Worm (Caenorhabditis elegans) whole organism, early embryonic: ENCODE data around the gene R05D8.7.

ENCODE experiments used
- B0310.2 ChIP-seq: sonication (generic microtip); optimal IDR thresholded peaks from 2 replicates; lab custom pipeline; 2016; ENCODE audit warnings: mild to moderate bottlenecking, missing genetic modification characterization, missing compliant biosample characterization
- F13C5.2 ChIP-seq: sonication (generic microtip); optimal IDR thresholded peaks from 2 replicates; lab custom pipeline; 2017; ENCODE audit warnings: mild to moderate bottlenecking, missing genetic modification characterization, inconsistent platforms, missing compliant biosample characterization
- aly-1 ChIP-seq: sonication (generic microtip); optimal IDR thresholded peaks from 2 replicates; lab custom pipeline; 2016; ENCODE audit warnings: missing genetic modification characterization, missing compliant biosample characterization
- ama-1 ChIP-seq: fragments of 150-350 bp; optimal IDR thresholded peaks from 2 replicates; lab custom pipeline; 2014
- ceh-13 ChIP-seq: fragments of 200-800 bp; sonication (Bioruptor generic); optimal IDR thresholded peaks from 2 replicates; lab custom pipeline; 2018; ENCODE audit warnings: mild to moderate bottlenecking, missing genetic modification characterization, missing compliant biosample characterization
- ceh-36 ChIP-seq: sonication (generic microtip); optimal IDR thresholded peaks from 2 replicates; lab custom pipeline; 2016; ENCODE audit warnings: missing genetic modification characterization, inconsistent platforms, missing compliant biosample characterization
- ets-7 ChIP-seq: sonication (generic microtip); optimal IDR thresholded peaks from 2 replicates; lab custom pipeline; 2016; ENCODE audit warnings: missing genotype, missing genetic modification characterization, missing compliant biosample characterization
- flt-1 ChIP-seq: fragments of 200-800 bp; sonication (Bioruptor generic); IDR thresholded peaks from 2 replicates; pipeline ENCODE4 v1.3.6; 2022; ENCODE audit warnings: missing genetic modification characterization, missing compliant biosample characterization
- hmbx-1 ChIP-seq: sonication (generic microtip); optimal IDR thresholded peaks from 2 replicates; lab custom pipeline; 2016; ENCODE audit warnings: mild to moderate bottlenecking, missing genetic modification characterization, missing compliant biosample characterization
- hmg-4 ChIP-seq: fragments of 200-800 bp; sonication (Bioruptor generic); optimal IDR thresholded peaks from 2 replicates; lab custom pipeline; 2018; ENCODE audit warnings: mild to moderate bottlenecking, missing genetic modification characterization, missing compliant biosample characterization
- scrt-1 ChIP-seq: fragments of 200-800 bp; sonication (Bioruptor generic); IDR thresholded peaks from 2 replicates; pipeline ENCODE4 v1.3.6; 2022; ENCODE audit warnings: missing genetic modification characterization, missing compliant biosample characterization
- tbx-11 ChIP-seq: fragments of 200-800 bp; sonication (Bioruptor generic); IDR thresholded peaks from 2 replicates; pipeline ENCODE4 v1.3.6; 2022; ENCODE audit warnings: missing genetic modification characterization, missing compliant biosample characterization
- tbx-37 ChIP-seq: fragments of 200-800 bp; sonication (Bioruptor generic); conservative IDR thresholded peaks from 2 replicates; pipeline ENCODE4 v1.3.6; 2022; ENCODE audit warnings: missing genetic modification reagents, missing genetic modification characterization, missing compliant biosample characterization

- TF ChIP-seq B0310.2 (no peak), tbx-37 (GFP tag; lab: Robert Waterston, UW) (no peak), ceh-13 (GFP tag; lab: Kevin White, UChicago) (no peak), hmg-4 (GFP tag; lab: Kevin White, UChicago) (no peak), aly-1 (tag; lab: Kevin White, UChicago) (no peak), ets-7 (tag; lab: Kevin White, UChicago) (no peak), ama-1 (lab: Kevin White, UChicago) (no peak), ceh-36 (tag; lab: Kevin White, UChicago) (no peak), F13C5.2 (tag; lab: Kevin White, UChicago) (no peak), scrt-1 (GFP tag; lab: Robert Waterston, UW) (no peak), hmbx-1 (no peak), flt-1 (no peak), tbx-11 (no peak)
Observed at ce11 chrV:2800676-2801075, 37.7 kb upstream of the R05D8.7 start.
